Fruit fly (Drosophila melanogaster): ENCODE results near the gene Polr3D.

- TF ChIP-seq Gsc (GFP tag; IDR thresholded peaks at IDR 0.05) (no peak), hb (GFP tag; IDR thresholded peaks at IDR 0.05; ENCODE audit: partially characterized antibody) (no peak), CG5245 (GFP tag; optimal IDR thresholded peaks at IDR 0.05) (no peak), CG8924 (tag; optimal IDR thresholded peaks at IDR 0.05) (no peak), CG10321 (GFP tag; IDR thresholded peaks at IDR 0.05) (no peak)
These were observed 33.6 kb upstream of the Polr3D start for dm6 chr3L:18142969-18143368.
